Worm (Caenorhabditis elegans) whole organism, L1 larva: ENCODE measurements around the gene ets-6.

Source experiments
- ama-1 ChIP-seq: fragments of 150-350 bp; optimal IDR thresholded peaks from 2 replicates; lab custom pipeline; 2014
- dsc-1 ChIP-seq: sonication (generic microtip); optimal IDR thresholded peaks from 2 replicates; lab custom pipeline; 2016; ENCODE audit warnings: mild to moderate bottlenecking, missing genetic modification characterization, missing compliant biosample characterization
- lin-13 ChIP-seq: fragments of 150-350 bp; optimal IDR thresholded peaks from 2 replicates; lab custom pipeline; 2014; ENCODE audit warnings: missing biosample characterization, missing genetic modification reagents, missing genetic modification characterization
- nhr-11 ChIP-seq: fragments of 150-350 bp; optimal IDR thresholded peaks from 2 replicates; lab custom pipeline; 2014; ENCODE audit warnings: missing biosample characterization, missing genetic modification characterization
- nhr-237 ChIP-seq: fragments of 150-350 bp; optimal IDR thresholded peaks from 2 replicates; lab custom pipeline; 2014; ENCODE audit warnings: missing biosample characterization, missing genetic modification characterization
- ztf-11 ChIP-seq, 2 experiments: sonication (generic microtip); optimal IDR thresholded peaks; 2 replicates each; lab custom pipeline; 2016 to 2017; ENCODE audit warnings: missing genetic modification characterization in 2 of 2, missing biosample characterization in 1 of 2, missing compliant biosample characterization in 1 of 2

DNA sequence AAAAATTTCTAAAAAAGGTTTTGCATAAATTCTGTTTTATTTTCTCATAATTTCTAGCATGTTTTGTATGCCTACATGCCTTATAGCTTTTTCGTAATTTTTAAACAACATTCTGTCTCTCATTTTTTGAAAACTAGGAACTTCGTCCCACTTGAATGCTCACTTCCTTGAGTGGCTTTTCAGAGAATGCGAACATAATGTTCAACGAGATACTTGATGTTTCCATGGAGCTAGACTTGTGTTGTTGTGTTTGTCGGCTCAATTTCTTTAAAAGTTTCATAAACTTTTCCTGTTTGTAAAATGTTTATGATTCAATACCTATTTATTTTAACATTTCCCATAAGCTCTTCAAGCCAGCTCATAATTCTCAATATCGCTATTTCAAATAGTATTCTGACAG, 24.5 kb upstream of the ets-6 start, which contains the start of gene clec-213:
- TF ChIP-seq dsc-1 (no peak), nhr-237 (tag; lab: Kevin White, UChicago) (no peak), lin-13 (GFP tag; lab: Kevin White, UChicago) (no peak), nhr-11 (tag; lab: Kevin White, UChicago) (no peak), ama-1 (lab: Kevin White, UChicago) (no peak), ztf-11 (tag; optimal IDR thresholded peaks at IDR 0.05; lab: Kevin White, UChicago) (no peak)
